Worm (Caenorhabditis elegans): Measurements from ENCODE around the gene ZK512.10.

ZK512.10 gene

DNA sequence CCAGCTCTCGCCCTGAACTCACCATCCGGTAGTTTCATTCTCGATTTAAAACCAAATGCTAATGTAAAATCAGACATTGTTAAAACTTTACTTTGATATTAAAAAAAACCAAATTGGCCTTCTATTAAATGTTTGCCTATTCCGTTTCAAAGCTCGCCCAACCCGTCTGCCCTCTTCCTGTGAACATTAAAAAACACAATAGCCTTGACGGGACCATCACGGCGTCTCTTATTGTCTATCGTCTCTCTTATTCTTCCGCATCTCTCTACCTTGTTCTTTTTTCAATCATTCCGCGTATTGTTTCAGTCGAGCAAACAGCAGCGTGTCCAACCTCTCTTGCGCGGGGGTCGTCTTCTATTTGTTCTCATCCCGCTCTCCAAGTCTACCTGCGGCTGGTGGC lies 16.0 kb upstream of the ZK512.10 start, which contains the start of gene ZK512.1:
TSS of gene ZK512.1 (plus strand) at position 301 of the 400 bp plus-strand sequence.
- TF ChIP-seq ztf-4 (tag; optimal IDR thresholded peaks at IDR 0.05) (no peak), elt-1 (tag; optimal IDR thresholded peaks at IDR 0.05) (no peak), egl-27 (tag; optimal IDR thresholded peaks at IDR 0.05) (no peak), eor-1 (tag; optimal IDR thresholded peaks at IDR 0.05) (no peak), nfya-1 (tag; optimal IDR thresholded peaks at IDR 0.05; ENCODE audit: insufficient read depth) (no peak), pha-4 (tag; optimal IDR thresholded peaks at IDR 0.05) (no peak), R02D3.7 (tag; optimal IDR thresholded peaks at IDR 0.05) (no peak), ceh-82 (tag; optimal IDR thresholded peaks at IDR 0.05) (no peak), mdl-1 (tag; optimal IDR thresholded peaks at IDR 0.05) (no peak), fkh-10 (GFP tag; optimal IDR thresholded peaks at IDR 0.05) (no peak), nhr-77 (tag; optimal IDR thresholded peaks at IDR 0.05) (no peak), ZK546.5 (tag; optimal IDR thresholded peaks at IDR 0.05) (no peak), ceh-28 (tag; optimal IDR thresholded peaks at IDR 0.05) (no peak), sea-2 (GFP tag; optimal IDR thresholded peaks at IDR 0.05) (no peak)

DNA sequence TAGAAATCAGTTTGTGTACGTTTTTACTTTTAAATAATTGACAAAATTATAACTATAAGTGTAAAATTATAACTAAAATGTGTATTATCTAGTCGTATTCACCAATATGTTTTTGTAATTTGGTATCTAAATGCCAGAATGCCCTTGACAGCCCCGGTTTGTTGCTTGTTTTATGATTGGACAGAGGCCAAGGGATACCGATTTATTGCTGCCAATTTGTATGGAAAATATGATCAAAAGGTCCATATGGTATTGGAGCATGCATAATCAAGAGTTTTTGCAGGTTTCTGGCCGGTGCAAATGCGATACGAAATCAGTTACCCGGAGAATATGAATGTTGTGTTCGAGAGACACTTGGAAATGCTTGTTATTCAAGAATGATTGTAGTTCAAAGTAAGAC lies 14.9 kb upstream of the ZK512.10 start:
- TF ChIP-seq ZK546.5 (tag; optimal IDR thresholded peaks at IDR 0.05): no peak
- TF ChIP-seq ceh-28 (tag; optimal IDR thresholded peaks at IDR 0.05): no peak
- no peak for TF ChIP-seq lsy-12 (tag; optimal IDR thresholded peaks at IDR 0.05)
- no peak for TF ChIP-seq ceh-9 (tag; optimal IDR thresholded peaks at IDR 0.05)
- no peak for TF ChIP-seq hmg-11 (tag; optimal IDR thresholded peaks at IDR 0.05)
- no peak for TF ChIP-seq nhr-25 (tag; optimal IDR thresholded peaks at IDR 0.05)
- no peak for TF ChIP-seq zag-1 (tag; optimal IDR thresholded peaks at IDR 0.05)
- TF ChIP-seq nhr-23 (tag; optimal IDR thresholded peaks at IDR 0.05): no peak
- TF ChIP-seq fkh-2 (tag; optimal IDR thresholded peaks at IDR 0.05): no peak
- no peak for TF ChIP-seq skn-1 (tag; optimal IDR thresholded peaks at IDR 0.05)
- no peak for TF ChIP-seq elt-3 (tag; optimal IDR thresholded peaks at IDR 0.05)
- TF ChIP-seq fkh-10 (GFP tag; optimal IDR thresholded peaks at IDR 0.05): no peak
- TF ChIP-seq lin-39 (tag; optimal IDR thresholded peaks at IDR 0.05): no peak
- no peak for TF ChIP-seq nfya-1 (tag; optimal IDR thresholded peaks at IDR 0.05; ENCODE audit: insufficient read depth)
- no peak for TF ChIP-seq pqm-1 (tag; optimal IDR thresholded peaks at IDR 0.05)
- TF ChIP-seq fos-1 (tag; optimal IDR thresholded peaks at IDR 0.05): no peak

DNA sequence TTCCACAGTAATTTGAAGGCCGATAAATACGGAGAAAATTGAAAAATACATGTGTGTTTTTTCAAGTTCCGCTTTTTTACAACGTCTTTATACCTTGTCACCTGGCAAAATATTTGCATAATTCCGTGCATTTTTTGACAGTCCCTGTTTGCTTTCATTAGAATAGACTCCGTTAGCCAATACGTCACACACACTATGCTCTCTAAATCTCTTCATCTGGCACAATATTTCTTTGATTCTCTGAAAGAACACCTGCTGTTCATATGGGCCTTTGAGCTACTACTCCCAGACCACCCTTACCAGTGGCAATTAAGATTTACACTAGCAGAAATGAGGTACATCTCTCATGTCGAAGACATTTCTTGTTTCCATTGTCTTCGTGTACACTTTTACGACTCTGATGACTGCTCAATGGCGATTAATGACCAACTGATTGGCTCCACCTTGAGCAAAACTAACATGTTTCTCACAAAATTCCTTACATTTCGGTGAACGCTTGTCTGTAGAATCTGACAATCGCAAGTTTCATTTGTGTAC lies 12.3 kb upstream of the ZK512.10 start, which contains the start of gene grl-11:
TSS of gene grl-11 (minus strand) at position 51 of the 537 bp plus-strand sequence.
- TF ChIP-seq nhr-28 (tag; optimal IDR thresholded peaks at IDR 0.05) (no peak), pha-4 (tag; optimal IDR thresholded peaks at IDR 0.05) (no peak), hmg-11 (tag; optimal IDR thresholded peaks at IDR 0.05) (no peak), elt-2 (tag; optimal IDR thresholded peaks at IDR 0.05) (no peak), lsy-12 (tag; optimal IDR thresholded peaks at IDR 0.05) (no peak), ceh-82 (tag; optimal IDR thresholded peaks at IDR 0.05) (no peak), lin-15B (tag; optimal IDR thresholded peaks at IDR 0.05) (no peak), snpc-4 (tag; optimal IDR thresholded peaks at IDR 0.05) (no peak), ceh-9 (tag; optimal IDR thresholded peaks at IDR 0.05) (no peak), nhr-23 (tag; optimal IDR thresholded peaks at IDR 0.05) (no peak), ZK546.5 (tag; optimal IDR thresholded peaks at IDR 0.05) (no peak), zag-1 (tag; optimal IDR thresholded peaks at IDR 0.05) (no peak)

DNA sequence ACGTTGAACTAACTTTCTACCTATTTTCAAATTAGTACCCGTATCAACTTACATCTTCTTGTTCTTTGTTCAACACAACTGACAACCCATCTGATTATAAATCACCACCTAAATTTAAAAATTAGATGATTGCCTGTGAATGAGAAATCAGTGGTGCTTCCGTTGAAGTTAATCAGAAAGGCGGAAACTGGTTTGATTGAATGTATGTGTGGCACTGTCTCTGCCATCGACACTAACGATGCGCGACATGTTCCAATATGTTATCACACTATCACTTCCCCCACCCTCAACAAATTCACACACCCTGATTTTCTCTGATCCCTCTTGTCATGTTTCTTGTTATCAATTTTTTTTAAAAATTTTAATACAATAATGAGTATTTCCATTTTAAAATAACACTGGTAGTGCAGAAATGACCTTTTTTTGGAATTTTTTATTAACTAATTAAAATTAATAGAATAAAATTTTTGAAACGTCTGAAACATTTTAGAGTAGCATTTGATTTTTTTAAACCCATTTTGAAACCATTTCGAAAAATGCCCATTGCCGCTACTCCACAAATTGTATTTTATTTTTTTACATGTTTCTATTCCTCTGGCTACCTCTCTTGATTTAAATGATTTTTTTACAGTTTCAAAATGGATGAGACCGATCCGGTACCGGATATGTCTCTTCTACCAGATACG lies 11.6 kb upstream of the ZK512.10 start, which contains the start of gene ced-11:
TSS of gene ced-11 (plus strand) at position 636 of the 686 bp plus-strand sequence.
- TF ChIP-seq elt-1 (tag; optimal IDR thresholded peaks at IDR 0.05) (no peak), nhr-237 (tag; optimal IDR thresholded peaks at IDR 0.05) (no peak), sea-2 (GFP tag; optimal IDR thresholded peaks at IDR 0.05) (no peak), ztf-11 (tag; optimal IDR thresholded peaks at IDR 0.05) (no peak), tbx-2 (tag; optimal IDR thresholded peaks at IDR 0.05) (no peak), nhr-11 (tag; optimal IDR thresholded peaks at IDR 0.05) (no peak), unc-39 (tag; optimal IDR thresholded peaks at IDR 0.05) (no peak), R02D3.7 (tag; optimal IDR thresholded peaks at IDR 0.05) (no peak), mdl-1 (tag; optimal IDR thresholded peaks at IDR 0.05) (no peak), skn-1 (tag; optimal IDR thresholded peaks at IDR 0.05) (no peak), ZK546.5 (tag; optimal IDR thresholded peaks at IDR 0.05) (no peak), ceh-9 (tag; optimal IDR thresholded peaks at IDR 0.05) (no peak), hmg-11 (tag; optimal IDR thresholded peaks at IDR 0.05) (no peak), elt-2 (tag; optimal IDR thresholded peaks at IDR 0.05) (no peak), fkh-10 (GFP tag; optimal IDR thresholded peaks at IDR 0.05) (no peak), ceh-82 (tag; optimal IDR thresholded peaks at IDR 0.05) (no peak), jun-1 (tag; optimal IDR thresholded peaks at IDR 0.05) (no peak), nfya-1 (tag; optimal IDR thresholded peaks at IDR 0.05; ENCODE audit: insufficient read depth) (no peak), nhr-67 (tag; optimal IDR thresholded peaks at IDR 0.05) (no peak), nhr-76 (tag; optimal IDR thresholded peaks at IDR 0.05) (no peak)
